Fruit fly (Drosophila melanogaster): ENCODE results near the gene CG17237.
A peak's percentile ranks its signal among the peaks of the same experiment; 100 is the strongest.

CG17237 gene

dm6 chr2L:2242139-2242538, 47.1 kb downstream of the CG17237 start, which contains the start of gene CG4267:
CG4267 (plus strand) TSS chr2L:2242378.
- TF ChIP-seq chinmo (GFP tag; IDR thresholded peaks at IDR 0.05; ENCODE audit: partially characterized antibody) (peak; percentile 90; the same call in 3 of the 4 replicates), CG11247 (GFP tag; IDR thresholded peaks at IDR 0.05) (peak; percentile 6; the same call in 1 of the 2 replicates), ftz-f1 (GFP tag; optimal IDR thresholded peaks at IDR 0.05) (peak; percentile 45), sob (GFP tag; IDR thresholded peaks at IDR 0.05) (0 out of 2 replicates have a peak, but pooled peaks have one; percentile 19), Dll (GFP tag; IDR thresholded peaks at IDR 0.05; ENCODE audit: partially characterized antibody) (peak; percentile 63), chm (GFP tag; IDR thresholded peaks at IDR 0.05) (peak; percentile 60), mam (GFP tag; optimal IDR thresholded peaks at IDR 0.05) (no peak), Deaf1 (tag; optimal IDR thresholded peaks at IDR 0.05) (peak; percentile 60), HLH4C (GFP tag; IDR thresholded peaks at IDR 0.05; ENCODE audit: partially characterized antibody) (no peak), jumu (GFP tag; optimal IDR thresholded peaks at IDR 0.05) (no peak), Trl (optimal IDR thresholded peaks at IDR 0.05) (peak; percentile 90 to 93), Trl (GFP tag; optimal IDR thresholded peaks at IDR 0.05) (no peak), CG34224 (GFP tag; IDR thresholded peaks at IDR 0.05; ENCODE audit: partially characterized antibody) (peak; percentile 68), ken (GFP tag; IDR thresholded peaks at IDR 0.05) (0 out of 3 replicates have a peak, but pooled peaks have one; percentile 27), Dbx (GFP tag; IDR thresholded peaks at IDR 0.05) (peak; percentile 27; the same call in 1 of the 3 replicates), so (GFP tag; IDR thresholded peaks at IDR 0.05) (peak; percentile 19; the same call in 1 of the 3 replicates), Bgb (GFP tag; IDR thresholded peaks at IDR 0.05; ENCODE audit: partially characterized antibody) (peak; percentile 34; the same call in 1 of the 2 replicates), CG11456 (GFP tag; IDR thresholded peaks at IDR 0.05) (0 out of 3 replicates have a peak, but pooled peaks have one; percentile 35), CG6175 (GFP tag; IDR thresholded peaks at IDR 0.05) (no peak), CG7963 (GFP tag; IDR thresholded peaks at IDR 0.05; ENCODE audit: partially characterized antibody) (no peak), sna (GFP tag; IDR thresholded peaks at IDR 0.05; ENCODE audit: partially characterized antibody) (peak; percentile 50; the same call in 1 of the 2 replicates), zen2 (GFP tag; IDR thresholded peaks at IDR 0.05; ENCODE audit: partially characterized antibody) (peak; percentile 67; the same call in 2 of the 3 replicates), zfh1 (GFP tag; IDR thresholded peaks at IDR 0.05) (0 out of 3 replicates have a peak, but pooled peaks have one; percentile 43), CG16779 (GFP tag; IDR thresholded peaks at IDR 0.05) (no peak), gro (GFP tag; optimal IDR thresholded peaks at IDR 0.05) (peak; percentile 40), Jarid2 (GFP tag; optimal IDR thresholded peaks at IDR 0.05) (peak; percentile 80), CG32532 (GFP tag; IDR thresholded peaks at IDR 0.05) (peak; percentile 64; the same call in 1 of the 2 replicates), pan (optimal IDR thresholded peaks at IDR 0.05) (no peak), pan (GFP tag; optimal IDR thresholded peaks at IDR 0.05 in 1 of 2, IDR thresholded peaks at IDR 0.05 in 1 of 2) (peak in 1 of 2 experiments; percentile 10), vvl (GFP tag; IDR thresholded peaks at IDR 0.05) (peak; percentile 40; the same call in 1 of the 2 replicates), yki (optimal IDR thresholded peaks at IDR 0.05) (peak; percentile 87), Med (GFP tag) (peak; percentile 80), hkb (optimal IDR thresholded peaks at IDR 0.05) (no peak), hkb (GFP tag; IDR thresholded peaks at IDR 0.05) (0 out of 2 replicates have a peak, but pooled peaks have one; percentile 31), CG9876 (GFP tag; optimal IDR thresholded peaks at IDR 0.05) (no peak), CG13287 (GFP tag; IDR thresholded peaks at IDR 0.05; ENCODE audit: partially characterized antibody) (peak; percentile 50), C15 (GFP tag; IDR thresholded peaks at IDR 0.05) (no peak), hbn (GFP tag; IDR thresholded peaks at IDR 0.05; ENCODE audit: partially characterized antibody) (peak; percentile 50), slbo (GFP tag; IDR thresholded peaks at IDR 0.05) (0 out of 2 replicates have a peak, but pooled peaks have one; percentile 24), schlank (tag; optimal IDR thresholded peaks at IDR 0.05) (no peak), gce (GFP tag; IDR thresholded peaks at IDR 0.05) (0 out of 3 replicates have a peak, but pooled peaks have one; percentile 9), Doc3 (GFP tag; IDR thresholded peaks at IDR 0.05; ENCODE audit: partially characterized antibody) (peak; percentile 32; the same call in 1 of the 3 replicates), onecut (GFP tag; IDR thresholded peaks at IDR 0.05) (0 out of 2 replicates have a peak, but pooled peaks have one; percentile 9), lmd (GFP tag; IDR thresholded peaks at IDR 0.05) (0 out of 2 replicates have a peak, but pooled peaks have one; percentile 10), stc (GFP tag; IDR thresholded peaks at IDR 0.05) (no peak), Rfx (GFP tag; IDR thresholded peaks at IDR 0.05) (peak; percentile 32; the same call in 1 of the 2 replicates), unc-4 (GFP tag; IDR thresholded peaks at IDR 0.05; ENCODE audit: partially characterized antibody) (peak; percentile 34), CG4360 (GFP tag; IDR thresholded peaks at IDR 0.05) (no peak), Drgx (GFP tag; IDR thresholded peaks at IDR 0.05) (0 out of 2 replicates have a peak, but pooled peaks have one; percentile 22), ci (GFP tag; IDR thresholded peaks at IDR 0.05) (peak; percentile 52; the same call in 1 of the 3 replicates)
